Worm (Caenorhabditis elegans): ENCODE results near the gene cdr-4.

DNA sequence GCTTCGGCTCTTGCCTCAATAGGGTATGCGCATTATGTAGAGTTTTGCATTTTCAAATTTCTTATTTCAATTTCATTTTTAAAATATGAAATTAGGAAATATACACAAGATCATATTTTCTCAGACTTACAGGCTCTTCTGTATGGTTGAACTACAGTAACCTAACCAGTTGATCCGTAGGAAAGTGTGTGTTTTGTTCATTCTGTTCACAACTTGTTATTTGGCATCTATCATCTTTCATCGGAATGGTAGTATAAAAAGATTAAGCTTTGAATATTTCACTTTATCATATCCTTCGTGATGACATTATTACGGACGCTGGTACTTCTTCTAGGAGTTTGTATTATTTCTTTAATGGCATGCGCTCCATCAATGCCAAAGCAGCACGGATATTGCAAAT is 2.5 kb downstream of the cdr-4 start, which contains the start of gene K01D12.10:
- no peak for TF ChIP-seq him-1 (tag; optimal IDR thresholded peaks at IDR 0.05)
- TF ChIP-seq W03F9.2 (tag; optimal IDR thresholded peaks at IDR 0.05): no peak

All from whole organism, L4/young adult.